Worm (Caenorhabditis elegans) whole organism, L2 larva: Measurements from ENCODE around the gene lys-8.

Experiments
- blmp-1 ChIP-seq: sonication (generic microtip); optimal IDR thresholded peaks from 2 replicates; lab custom pipeline; 2017; ENCODE audit warnings: missing genetic modification characterization, mild to moderate bottlenecking, missing compliant biosample characterization, antibody characterized with exemption, moderate library complexity; ENCODE audit not compliant: insufficient read depth
- crh-2 ChIP-seq: sonication (generic microtip); optimal IDR thresholded peaks from 2 replicates; lab custom pipeline; 2017; ENCODE audit warnings: missing biosample characterization, missing genetic modification characterization
- egl-27 ChIP-seq: sonication (generic microtip); optimal IDR thresholded peaks from 3 replicates; lab custom pipeline; 2017; ENCODE audit warnings: missing biosample characterization, missing genetic modification reagents, missing genetic modification characterization
- lin-13 ChIP-seq: fragments of 150-350 bp; optimal IDR thresholded peaks from 2 replicates; lab custom pipeline; 2014; ENCODE audit warnings: missing biosample characterization, missing genetic modification reagents, missing genetic modification characterization
- mdl-1 ChIP-seq, 2 experiments: fragments of 150-350 bp in 1 of 2; sonication (generic microtip) in 1 of 2; optimal IDR thresholded peaks; 2 replicates each; lab custom pipeline; 2017; ENCODE audit warnings: missing biosample characterization in 2 of 2, missing genetic modification characterization in 2 of 2
- nhr-10 ChIP-seq: sonication (generic microtip); optimal IDR thresholded peaks from 2 replicates; lab custom pipeline; 2017; ENCODE audit warnings: missing biosample characterization, missing genetic modification characterization
- nhr-237 ChIP-seq: fragments of 150-350 bp; optimal IDR thresholded peaks from 2 replicates; lab custom pipeline; 2014; ENCODE audit warnings: missing biosample characterization, missing genetic modification characterization
- unc-39 ChIP-seq: fragments of 150-350 bp; optimal IDR thresholded peaks from 2 replicates; lab custom pipeline; 2014; ENCODE audit warnings: missing biosample characterization, missing genetic modification characterization
- unc-62 ChIP-seq: fragments of 150-350 bp; optimal IDR thresholded peaks from 2 replicates; lab custom pipeline; 2014; ENCODE audit warnings: missing biosample characterization, missing genetic modification reagents, missing genetic modification characterization
- ztf-4 ChIP-seq: fragments of 150-350 bp; optimal IDR thresholded peaks from 2 replicates; lab custom pipeline; 2014; ENCODE audit warnings: missing biosample characterization, missing genetic modification characterization

- TF ChIP-seq blmp-1 (no peak), egl-27 (no peak), unc-62 (GFP tag; lab: Kevin White, UChicago) (no peak), nhr-10 (no peak), nhr-237 (tag; lab: Kevin White, UChicago) (no peak), mdl-1 (tag; optimal IDR thresholded peaks at IDR 0.05; lab: Kevin White, UChicago) (no peak), crh-2 (tag; lab: Kevin White, UChicago) (no peak), unc-39 (tag; lab: Kevin White, UChicago) (no peak), ztf-4 (tag; lab: Kevin White, UChicago) (no peak), lin-13 (GFP tag; lab: Kevin White, UChicago) (no peak)
Measured at ce11 chrII:5607756-5608155, 21.8 kb downstream of the lys-8 start, which contains the start of gene C17G10.7.
